Fruit fly (Drosophila melanogaster) whole organism, larva: Measurements from ENCODE around the gene CG18231.
A peak's percentile ranks its signal among the peaks of the same experiment; 100 is the strongest.

Experiments
- noc ChIP-seq: fragments of 200-800 bp; sonication (Bioruptor generic); optimal IDR thresholded peaks from 3 replicates; lab custom pipeline; 2019; ENCODE audit warnings: missing biosample characterization, mild to moderate bottlenecking, missing genetic modification characterization, moderate library complexity

CG18231 gene

DNA sequence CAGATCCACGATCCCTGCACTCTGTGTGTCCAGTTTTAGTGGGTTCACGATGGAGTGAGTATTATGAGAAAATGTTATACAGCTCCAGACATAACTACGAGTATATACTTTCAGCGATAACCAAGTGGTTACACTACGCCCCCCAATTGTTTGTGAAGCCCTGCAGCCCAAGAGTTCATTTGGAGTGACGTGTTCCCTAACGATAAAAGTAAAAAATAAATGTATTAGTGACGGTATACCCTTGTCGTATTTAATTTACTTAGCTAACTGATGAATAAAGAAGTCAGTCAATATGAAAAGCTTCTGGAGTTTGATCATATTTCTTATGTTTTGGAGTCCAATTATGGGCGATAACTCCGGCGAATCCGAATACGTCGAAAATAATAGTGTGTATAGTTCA lies at the start of gene CG18231:
Gene CG18231 (plus strand): TSS at position 301 of the 400 bp plus-strand sequence.
- no peak for TF ChIP-seq noc

DNA sequence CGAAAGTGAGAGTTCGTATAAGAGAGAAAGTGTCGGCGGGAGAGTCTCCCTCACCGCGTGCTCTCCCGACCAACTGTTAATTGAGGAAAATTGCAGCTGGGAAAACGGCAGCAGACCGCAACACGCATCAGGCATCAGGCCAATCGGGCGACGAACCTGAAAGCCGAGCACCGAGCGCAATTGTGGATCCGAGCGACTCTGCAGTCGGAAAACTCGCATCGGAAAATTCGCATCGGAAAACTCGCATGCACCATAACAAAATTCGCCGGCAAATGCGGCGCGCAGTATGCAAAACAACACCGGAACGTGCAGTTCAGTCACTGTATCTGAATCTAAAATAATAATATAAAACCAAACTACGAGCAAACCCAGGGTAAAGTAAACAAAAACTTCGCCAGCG lies 47.3 kb upstream of the CG18231 start, which contains the start of gene AstC-R1:
Gene AstC-R1 (plus strand): TSS at position 301 of the 400 bp plus-strand sequence.
- TF ChIP-seq noc: no peak

DNA sequence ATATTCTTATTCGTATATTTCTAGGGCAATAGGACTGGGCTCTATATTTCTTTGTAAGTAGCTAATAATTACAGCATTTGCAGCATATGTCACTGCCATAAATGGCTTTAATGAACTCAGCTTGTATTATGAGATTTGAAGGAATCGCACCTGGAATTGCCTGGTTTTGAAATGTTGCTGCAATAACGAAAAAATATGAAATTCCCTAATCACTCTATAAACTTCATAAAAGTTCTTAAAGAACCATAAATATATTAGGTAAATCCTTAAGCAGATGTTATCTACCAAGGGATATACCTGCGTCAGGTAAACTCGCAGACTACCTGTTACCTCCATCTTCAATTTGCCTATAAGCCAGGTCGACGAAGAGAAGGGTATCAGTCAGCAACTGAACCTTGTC lies 18.9 kb upstream of the CG18231 start, which contains the start of gene CG7271:
Gene CG7271 (plus strand): TSS at position 373 of the 400 bp plus-strand sequence.
- TF ChIP-seq noc: no peak

DNA sequence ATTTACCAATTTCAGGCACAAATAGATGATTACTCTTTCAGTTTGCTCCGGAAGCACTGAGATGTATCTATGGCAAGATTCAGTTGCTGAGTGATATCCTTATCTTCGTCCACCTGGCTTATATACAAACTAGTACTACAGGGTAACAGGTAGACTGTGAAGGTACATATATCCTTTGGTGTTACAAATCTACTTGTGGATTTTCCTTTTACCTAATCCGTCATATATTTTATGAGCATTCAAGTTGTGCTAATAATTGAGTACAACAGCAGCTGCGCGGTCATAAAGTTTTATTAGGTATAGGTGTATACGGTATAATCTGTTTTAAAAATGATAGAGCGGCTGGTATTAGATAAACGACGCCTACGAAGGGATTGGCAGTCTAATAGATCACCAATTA lies 13.6 kb upstream of the CG18231 start, which contains the start of gene term:
Gene term (minus strand): TSS at position 101 of the 400 bp plus-strand sequence.
- TF ChIP-seq noc: no peak

DNA sequence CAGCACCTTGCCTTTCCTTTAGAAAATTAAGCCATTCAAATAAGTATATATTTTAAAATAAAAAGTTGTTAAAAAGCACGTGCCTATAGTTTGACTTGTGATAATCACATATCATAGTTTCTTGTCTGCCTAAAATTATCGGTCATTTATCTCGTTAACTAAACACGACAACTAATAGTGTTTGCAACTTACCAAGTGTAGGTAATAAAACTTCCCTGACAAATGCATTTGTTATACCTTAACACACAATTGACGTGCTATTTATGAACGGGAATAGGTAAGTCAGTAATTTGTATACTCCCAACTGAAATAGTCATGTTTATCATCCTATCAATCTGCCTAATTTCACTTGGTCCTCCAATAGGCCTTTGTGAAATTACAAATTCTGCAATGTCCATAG lies 4.1 kb upstream of the CG18231 start, which contains the start of gene CG18234:
Gene CG18234 (plus strand): TSS at position 301 of the 400 bp plus-strand sequence.
- no peak for TF ChIP-seq noc

DNA sequence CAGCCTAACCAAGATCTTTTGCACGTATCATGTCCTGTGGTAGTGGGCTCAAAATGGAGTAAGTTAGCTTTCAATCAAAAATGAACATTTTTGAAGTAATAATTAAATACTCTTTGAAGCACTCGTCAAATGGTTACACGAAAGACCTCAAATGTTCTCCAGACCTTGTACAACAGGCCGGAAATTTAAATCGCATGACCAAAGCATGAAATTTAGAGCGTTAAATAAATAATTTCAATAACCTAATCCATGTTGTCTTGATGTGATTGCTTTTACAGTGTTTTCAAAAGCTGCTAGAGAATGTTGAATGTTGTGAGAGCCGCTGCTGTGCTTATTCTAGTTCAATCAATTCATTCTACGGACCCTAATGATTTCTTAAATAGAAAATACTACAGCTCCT lies 2.1 kb upstream of the CG18231 start, which contains the start of gene CG18233:
Gene CG18233 (plus strand): TSS at position 301 of the 400 bp plus-strand sequence.
- no peak for TF ChIP-seq noc

DNA sequence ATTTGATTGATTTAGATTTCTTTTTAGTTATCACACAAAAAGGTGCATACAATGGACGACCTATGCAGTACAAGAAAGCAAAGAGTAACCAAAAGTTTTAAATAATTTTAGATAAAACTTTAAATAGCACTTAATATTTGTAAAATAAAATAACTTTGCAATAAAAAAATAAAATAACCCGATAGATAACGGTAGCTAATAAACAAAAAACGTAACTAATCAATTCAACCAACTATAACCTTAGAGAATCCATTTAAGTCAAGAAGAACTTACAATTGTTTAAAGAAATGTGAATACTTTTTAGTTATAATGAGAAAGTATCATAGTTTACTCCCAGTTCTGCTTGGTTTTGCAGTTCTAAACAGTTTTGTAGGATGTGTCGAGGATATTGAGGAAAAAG lies 2.1 kb downstream of the CG18231 start, which contains the start of gene CG32201:
Gene CG32201 (plus strand): TSS at position 301 of the 400 bp plus-strand sequence.
- no peak for TF ChIP-seq noc

DNA sequence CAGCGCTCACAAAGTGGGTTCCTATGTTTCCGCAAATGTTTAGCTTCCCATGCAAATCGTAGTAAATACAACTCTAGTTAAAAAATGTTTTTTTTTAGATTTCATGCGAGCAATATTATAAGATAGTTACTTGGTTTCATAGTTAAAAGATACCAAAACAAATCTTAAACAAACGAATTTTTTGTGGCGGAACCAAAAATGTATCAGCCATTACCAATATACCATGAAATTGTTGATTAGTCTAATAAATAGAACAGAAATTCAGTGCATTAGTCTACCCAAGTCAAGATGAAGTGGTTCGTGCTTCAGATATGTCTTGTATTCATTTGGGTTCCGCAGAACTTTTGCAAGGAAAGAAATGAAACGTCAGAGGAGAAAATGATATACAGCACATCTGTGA lies 4.3 kb downstream of the CG18231 start, which contains the start of gene CG32199:
Gene CG32199 (plus strand): TSS at position 301 of the 400 bp plus-strand sequence.
- TF ChIP-seq noc: no peak

DNA sequence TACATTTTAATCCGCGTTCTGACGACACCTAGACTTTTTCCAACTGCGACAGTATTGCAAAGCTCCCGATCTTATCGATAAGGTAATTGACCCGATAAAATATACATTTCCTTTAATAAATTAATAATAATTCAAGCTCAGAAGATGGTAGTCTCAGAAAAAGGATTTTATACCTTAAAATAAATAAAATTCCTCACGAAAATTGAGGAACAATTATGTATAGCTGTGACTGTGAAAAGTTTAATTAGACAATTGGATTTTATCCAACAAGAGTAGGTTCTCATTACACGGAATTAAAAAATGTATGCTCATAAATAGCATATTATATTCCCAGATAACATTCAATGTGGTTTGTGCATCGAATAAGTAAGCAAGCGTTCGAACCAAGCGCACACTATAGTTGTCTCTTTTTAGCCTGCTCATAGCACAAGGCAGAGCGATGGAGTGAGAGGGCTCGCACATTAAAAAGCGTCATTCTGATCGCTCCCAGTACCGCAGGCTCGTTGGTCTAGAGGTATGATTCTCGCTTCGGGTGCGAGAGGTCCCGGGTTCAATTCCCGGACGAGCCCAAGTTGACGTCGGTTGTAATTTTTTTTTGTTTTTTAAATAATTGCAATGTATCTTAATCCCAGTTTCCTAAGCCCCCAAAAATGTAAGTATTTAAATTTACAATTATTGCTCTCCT lies 10.8 kb downstream of the CG18231 start, which contains the start of the genes CG13380 and CG4174:
Gene CG13380 (minus strand): TSS at position 51 of the 685 bp plus-strand sequence.
Gene CG4174 (minus strand): TSS at position 51 of the 685 bp plus-strand sequence.
- no peak for TF ChIP-seq noc

DNA sequence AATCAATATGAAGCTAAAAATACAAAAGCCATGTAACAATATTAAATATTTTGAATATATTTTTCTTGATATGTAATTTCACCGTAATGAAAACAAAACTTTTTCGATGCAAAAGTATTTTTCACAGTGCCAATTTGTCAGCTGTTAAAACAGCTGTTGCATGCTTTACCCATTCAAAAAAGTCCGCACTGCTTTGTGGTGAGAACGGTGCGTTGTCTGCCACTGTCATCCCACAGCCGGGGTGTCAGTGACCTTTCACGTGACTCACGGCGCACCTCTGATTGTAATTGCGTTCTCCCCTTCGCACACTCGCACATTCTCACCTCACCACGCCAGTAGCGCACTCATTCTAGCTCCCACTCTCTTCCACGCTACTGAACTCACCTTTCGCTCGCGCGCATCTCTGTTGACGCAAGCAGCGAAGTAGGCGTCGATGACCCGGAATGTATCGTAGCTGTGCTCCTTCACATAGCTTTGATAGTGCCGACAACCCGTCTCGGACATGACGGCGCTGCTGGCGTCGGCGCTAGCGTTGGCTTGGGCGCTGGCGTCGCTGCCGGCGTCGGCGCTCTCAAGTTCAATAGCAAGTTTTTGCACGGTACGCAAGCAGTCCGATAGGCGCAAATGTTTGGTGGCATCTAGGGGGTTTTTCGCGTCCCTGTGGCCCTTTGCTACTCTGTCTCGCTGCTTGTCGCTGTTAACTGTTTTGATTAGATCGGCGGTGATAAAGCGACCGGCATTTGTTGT lies 13.9 kb downstream of the CG18231 start:
- no peak for TF ChIP-seq noc

DNA sequence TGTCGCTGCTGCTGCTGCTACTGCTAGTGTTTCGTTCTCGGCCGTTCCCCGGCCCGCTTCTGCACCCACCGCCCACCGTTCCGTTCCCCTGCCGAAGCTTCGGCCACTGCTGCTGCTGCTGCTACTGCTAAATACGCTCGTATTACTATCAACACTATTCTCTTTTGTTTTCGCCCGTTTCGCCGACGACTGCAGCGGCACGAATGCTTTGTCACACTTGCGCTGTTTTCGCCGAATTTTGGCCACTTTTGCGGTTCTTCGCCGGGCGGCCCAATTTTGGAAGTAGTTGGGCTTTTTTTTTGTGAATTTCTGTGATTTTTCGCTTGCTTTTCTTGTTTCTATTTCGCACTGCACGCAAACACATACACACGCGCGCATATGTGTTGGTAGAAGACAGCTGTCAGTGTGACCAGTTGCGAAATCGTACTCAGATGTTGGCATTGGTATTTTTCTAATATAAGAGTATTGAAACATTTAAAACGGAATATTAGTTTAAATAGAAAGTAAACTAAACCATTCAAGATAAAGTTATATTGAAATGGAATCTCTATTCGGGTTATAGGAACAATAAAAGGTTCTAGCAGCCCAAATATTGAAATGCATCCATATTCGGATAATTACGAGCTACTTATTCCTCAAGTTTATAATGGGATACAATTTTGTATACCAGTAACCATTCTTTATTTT lies 14.6 kb downstream of the CG18231 start, which contains the start of gene not:
Gene not (minus strand): TSS at position 395 of the 687 bp plus-strand sequence.
- no peak for TF ChIP-seq noc

DNA sequence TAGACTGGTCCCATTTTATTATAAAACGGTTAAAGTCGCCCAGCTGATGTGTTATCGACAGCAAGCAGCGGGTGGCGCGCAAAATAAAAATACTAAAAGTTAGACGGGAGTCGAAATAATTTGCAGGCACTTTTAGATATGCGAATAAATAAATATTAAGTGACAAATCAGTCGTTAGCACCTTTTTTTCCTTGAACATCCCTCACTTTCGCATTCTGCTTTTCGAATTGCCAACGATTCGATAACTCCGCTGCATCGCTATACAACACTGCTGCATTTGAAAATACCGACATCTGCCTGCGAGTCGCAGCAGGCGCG lies 15.1 kb downstream of the CG18231 start, which contains the start of gene bora:
Gene bora (plus strand): TSS at position 271 of the 318 bp plus-strand sequence.
- TF ChIP-seq noc: no peak

DNA sequence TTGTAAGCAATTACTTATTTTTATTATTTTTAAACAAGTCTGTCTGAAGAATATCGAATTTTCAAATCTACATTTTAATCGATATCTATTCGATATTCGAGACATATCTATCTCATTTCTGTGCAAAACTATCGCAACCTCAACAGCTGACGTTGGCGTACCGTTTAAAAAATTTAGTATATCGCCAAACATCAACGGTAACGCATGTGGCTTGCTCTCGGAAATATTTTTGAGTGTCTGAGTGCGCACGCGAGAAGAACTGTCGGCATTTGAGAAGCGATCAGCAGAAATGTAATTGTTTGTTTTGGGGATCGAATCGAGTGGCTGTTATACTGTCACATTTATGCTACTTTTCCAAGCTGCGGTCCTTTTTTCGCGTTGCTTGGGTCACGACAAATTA lies 18.5 kb downstream of the CG18231 start, which contains the start of gene MYPT-75D:
Gene MYPT-75D (plus strand): TSS at position 174 of the 400 bp plus-strand sequence.
- peak; percentile 6 for TF ChIP-seq noc

DNA sequence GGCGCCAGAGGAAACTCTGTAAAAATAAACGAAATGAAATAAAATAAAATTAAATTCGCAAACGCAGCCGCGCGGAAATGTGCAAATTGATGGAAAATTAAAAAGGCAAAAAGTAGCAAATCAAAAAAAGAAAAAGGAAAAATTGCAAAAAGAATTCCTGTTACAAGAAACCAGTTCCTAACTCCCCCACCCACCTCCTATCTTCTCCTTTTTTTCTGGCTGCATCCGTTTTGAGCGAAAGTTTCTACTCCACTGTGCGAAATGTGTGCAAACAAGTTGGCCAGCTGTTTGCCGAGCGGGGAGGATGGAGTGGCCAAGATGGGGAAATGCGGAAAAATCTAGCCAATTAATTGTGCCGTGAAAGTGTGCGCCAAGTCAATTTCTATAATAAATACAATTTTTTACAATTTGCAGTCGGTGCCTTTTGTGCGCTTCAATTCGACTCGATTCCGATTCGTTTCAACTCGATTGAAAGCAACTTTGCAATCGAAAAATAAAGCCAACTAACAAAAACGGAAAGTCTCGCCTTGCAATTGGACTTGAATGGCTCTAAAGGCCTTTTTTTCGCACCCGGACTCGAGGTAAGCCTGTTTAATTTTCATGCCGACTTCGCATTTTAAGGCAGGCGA lies 19.3 kb downstream of the CG18231 start:
- no peak for TF ChIP-seq noc

DNA sequence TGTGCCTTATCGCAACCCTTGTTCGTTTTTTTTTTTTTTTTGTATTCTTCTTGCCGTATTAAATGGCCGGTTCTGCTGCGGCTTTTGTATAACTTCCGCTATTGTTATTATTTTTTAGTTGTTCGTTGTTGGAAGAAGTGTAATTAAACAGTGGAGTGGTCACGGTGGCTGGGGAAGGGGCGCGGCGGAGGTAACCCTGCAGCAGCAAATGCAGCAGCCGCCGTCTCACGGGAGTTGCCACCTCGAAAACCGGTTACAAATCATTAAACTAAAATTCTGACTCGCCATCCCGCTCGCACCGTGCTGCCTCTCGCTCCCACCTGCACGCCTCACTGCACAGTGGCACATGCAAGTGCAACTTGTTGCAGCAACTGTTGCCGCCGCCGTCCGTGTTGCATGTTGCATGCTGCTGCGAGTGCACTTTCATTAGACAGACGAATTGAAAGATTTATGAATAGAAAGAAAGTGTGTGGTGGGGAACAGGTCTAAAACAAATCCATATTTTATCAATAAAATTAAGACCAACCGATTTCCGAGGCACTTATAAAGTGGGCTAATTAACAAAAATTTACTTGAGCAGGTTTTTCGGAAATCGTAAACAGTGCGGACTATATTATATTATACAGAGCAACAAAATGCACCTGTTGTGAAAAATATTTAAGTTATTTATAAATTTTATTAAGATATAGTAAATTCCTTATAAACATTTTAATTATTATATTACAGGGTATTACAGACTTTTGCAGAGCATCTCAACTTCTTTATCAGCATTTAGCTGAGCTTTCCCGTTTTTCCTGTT lies 20.6 kb downstream of the CG18231 start:
- TF ChIP-seq noc: no peak
